Worm (Caenorhabditis elegans): ENCODE measurements around the gene picc-1.

picc-1 gene

DNA sequence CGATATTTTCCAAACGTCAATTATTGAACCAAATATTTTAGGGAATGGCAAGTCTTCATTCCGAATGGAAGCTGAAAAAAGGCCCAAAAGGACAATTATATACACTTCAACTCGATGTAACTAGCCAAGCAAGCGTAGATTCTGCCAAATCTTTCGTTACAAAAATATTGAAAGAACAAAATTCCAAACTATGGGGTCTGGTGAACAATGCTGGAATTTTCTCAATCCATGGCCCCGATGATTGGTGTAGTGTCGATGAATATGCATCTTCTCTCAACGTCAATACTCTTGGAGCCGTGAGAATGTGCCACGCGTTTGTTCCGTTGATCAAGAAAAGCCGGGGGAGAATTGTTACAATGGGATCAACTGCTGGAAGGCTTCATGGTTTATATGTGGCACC is 34.5 kb upstream of the picc-1 start:
- TF ChIP-seq unc-55 (GFP tag; optimal IDR thresholded peaks at IDR 0.05): no peak
- TF ChIP-seq tbx-7 (tag; optimal IDR thresholded peaks at IDR 0.05): no peak
- TF ChIP-seq sox-4 (tag; optimal IDR thresholded peaks at IDR 0.05): no peak
- no peak for TF ChIP-seq ceh-6 (GFP tag; optimal IDR thresholded peaks at IDR 0.05)
- TF ChIP-seq ttx-3 (tag; optimal IDR thresholded peaks at IDR 0.05): no peak
- no peak for TF ChIP-seq ceh-31 (tag; optimal IDR thresholded peaks at IDR 0.05)
- no peak for TF ChIP-seq fkh-6 (tag; optimal IDR thresholded peaks at IDR 0.05)
- no peak for TF ChIP-seq gmeb-2 (tag; optimal IDR thresholded peaks at IDR 0.05)
- TF ChIP-seq ref-2 (tag; optimal IDR thresholded peaks at IDR 0.05): no peak

DNA sequence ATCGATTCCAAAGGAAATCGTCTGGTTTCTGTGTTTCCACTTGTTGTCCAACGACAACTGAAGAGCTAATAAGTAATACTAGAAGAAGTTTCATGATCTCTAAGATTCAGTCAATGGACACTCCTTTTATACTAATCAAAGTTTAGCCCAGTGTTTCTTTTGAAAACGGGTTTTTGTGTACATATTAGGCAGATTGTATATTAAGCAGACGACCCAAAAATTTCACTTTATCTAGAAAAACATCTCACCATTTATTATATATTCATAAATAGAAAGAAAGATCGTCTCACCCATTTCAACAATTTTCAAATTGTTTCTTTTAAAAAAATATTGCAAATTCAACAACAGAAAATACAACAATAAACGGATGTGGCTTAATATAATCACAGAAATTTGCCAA is 32.0 kb upstream of the picc-1 start, which contains the start of gene C10F3.7:
C10F3.7 (minus strand) TSS at position 101 of the 400 bp plus-strand sequence.
- TF ChIP-seq npax-4 (tag; optimal IDR thresholded peaks at IDR 0.05): no peak
- TF ChIP-seq nhr-232 (tag; optimal IDR thresholded peaks at IDR 0.05): no peak
- TF ChIP-seq ama-1 (optimal IDR thresholded peaks at IDR 0.05): no peak
- TF ChIP-seq eyg-1 (tag; optimal IDR thresholded peaks at IDR 0.05): no peak
- no peak for TF ChIP-seq sox-2 (GFP tag; IDR thresholded peaks at IDR 0.05)
- TF ChIP-seq ahr-1 (tag; optimal IDR thresholded peaks at IDR 0.05): no peak
- no peak for TF ChIP-seq ztf-16 (tag; optimal IDR thresholded peaks at IDR 0.05)
- no peak for TF ChIP-seq unc-55 (GFP tag; optimal IDR thresholded peaks at IDR 0.05)
- TF ChIP-seq sdc-2 (tag; optimal IDR thresholded peaks at IDR 0.05): no peak
- no peak for TF ChIP-seq nhr-11 (tag; optimal IDR thresholded peaks at IDR 0.05)

- TF ChIP-seq ceh-34 (tag; optimal IDR thresholded peaks at IDR 0.05) (peak; percentile 42), lin-11 (tag; optimal IDR thresholded peaks at IDR 0.05) (no peak)
Observed at ce11 chrV:5990383-5990782, 28.4 kb upstream of the picc-1 start, which contains the start of gene fut-8. fut-8 (minus strand) TSS chrV:5990483.

DNA sequence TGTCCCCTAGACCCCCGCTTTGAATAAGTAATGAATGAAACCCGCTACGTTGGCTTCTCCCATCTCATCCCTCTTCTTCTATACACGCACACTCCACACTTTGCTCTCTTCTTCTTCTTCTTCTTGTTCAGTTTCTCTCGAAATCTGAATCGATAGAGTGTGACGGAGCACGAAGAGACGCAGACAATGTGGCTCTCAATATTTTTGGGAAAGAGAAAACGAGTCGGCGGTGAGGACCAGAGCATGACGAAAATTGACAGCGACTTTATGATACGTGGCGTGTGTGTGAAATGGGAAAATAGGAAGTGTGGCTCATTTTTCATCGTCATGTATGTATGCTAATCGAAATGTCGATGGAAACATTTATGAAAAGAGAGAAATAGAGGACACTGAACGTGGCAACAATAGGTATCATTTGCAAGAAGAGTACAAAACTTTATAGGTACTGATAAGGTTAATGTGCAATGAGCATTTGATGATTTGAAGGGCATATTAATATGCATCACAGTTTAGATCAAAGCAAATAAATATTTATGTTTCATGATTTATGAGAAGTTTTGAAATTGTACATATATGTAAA is 27.2 kb upstream of the picc-1 start:
- TF ChIP-seq nhr-232 (tag; optimal IDR thresholded peaks at IDR 0.05): no peak
- TF ChIP-seq npax-4 (tag; optimal IDR thresholded peaks at IDR 0.05): no peak
- TF ChIP-seq pat-9 (tag; optimal IDR thresholded peaks at IDR 0.05): no peak
- TF ChIP-seq sox-4 (tag; optimal IDR thresholded peaks at IDR 0.05): no peak
- TF ChIP-seq hlh-6 (tag; optimal IDR thresholded peaks at IDR 0.05): no peak
- no peak for TF ChIP-seq lin-11 (tag; optimal IDR thresholded peaks at IDR 0.05)
- peak; percentile 69 for TF ChIP-seq ceh-18 (tag; optimal IDR thresholded peaks at IDR 0.05)
- TF ChIP-seq tbx-2 (tag; optimal IDR thresholded peaks at IDR 0.05): peak; percentile 50
- no peak for TF ChIP-seq eyg-1 (tag; optimal IDR thresholded peaks at IDR 0.05)
- TF ChIP-seq ztf-16 (tag; optimal IDR thresholded peaks at IDR 0.05): no peak
- TF ChIP-seq ceh-9 (tag; optimal IDR thresholded peaks at IDR 0.05): no peak
- TF ChIP-seq sox-2 (GFP tag; IDR thresholded peaks at IDR 0.05): no peak
- no peak for TF ChIP-seq nhr-11 (tag; optimal IDR thresholded peaks at IDR 0.05)
- peak; percentile 63 for TF ChIP-seq ceh-14 (tag; optimal IDR thresholded peaks at IDR 0.05)
- TF ChIP-seq C38D4.7 (GFP tag; optimal IDR thresholded peaks at IDR 0.05): no peak
- TF ChIP-seq rnt-1 (tag; optimal IDR thresholded peaks at IDR 0.05): peak; percentile 54
- peak; percentile 73 for TF ChIP-seq ceh-48 (tag; optimal IDR thresholded peaks at IDR 0.05)
- TF ChIP-seq pqm-1 (tag; optimal IDR thresholded peaks at IDR 0.05): no peak
- TF ChIP-seq pros-1 (tag; optimal IDR thresholded peaks at IDR 0.05): peak; percentile 3
- TF ChIP-seq unc-42 (tag; optimal IDR thresholded peaks at IDR 0.05): peak; percentile 80
- peak; percentile 94 for TF ChIP-seq unc-55 (GFP tag; optimal IDR thresholded peaks at IDR 0.05)
- TF ChIP-seq elt-2 (tag; optimal IDR thresholded peaks at IDR 0.05): peak; percentile 47
- peak; percentile 41 for TF ChIP-seq syd-9 (tag; optimal IDR thresholded peaks at IDR 0.05)
- TF ChIP-seq lim-6 (tag; optimal IDR thresholded peaks at IDR 0.05): no peak
- no peak for TF ChIP-seq ama-1 (optimal IDR thresholded peaks at IDR 0.05)
- TF ChIP-seq ceh-31 (tag; optimal IDR thresholded peaks at IDR 0.05): peak; percentile 53
- TF ChIP-seq ceh-34 (tag; optimal IDR thresholded peaks at IDR 0.05): peak; percentile 69
- TF ChIP-seq ceh-24 (tag; optimal IDR thresholded peaks at IDR 0.05): no peak
- TF ChIP-seq hlh-8 (tag; optimal IDR thresholded peaks at IDR 0.05): peak; percentile 35
- TF ChIP-seq nfya-1 (tag; optimal IDR thresholded peaks at IDR 0.05): peak; percentile 55
